Fruit fly (Drosophila melanogaster): ENCODE results near the gene unc.

dm6 chrX:21106269-21106668 lies 10.4 kb downstream of the unc start, which contains the start of gene CG1503:
- TF ChIP-seq PHDP (tag; optimal IDR thresholded peaks at IDR 0.05) (no peak), Hmr (GFP tag; optimal IDR thresholded peaks at IDR 0.05) (no peak), CG14014 (GFP tag; IDR thresholded peaks at IDR 0.05) (no peak), tin (GFP tag; optimal IDR thresholded peaks at IDR 0.05) (no peak), inv (GFP tag; IDR thresholded peaks at IDR 0.05; ENCODE audit: partially characterized antibody) (no peak), danr (GFP tag; IDR thresholded peaks at IDR 0.05) (no peak), kni (GFP tag; optimal IDR thresholded peaks at IDR 0.05) (no peak), sens (GFP tag) (no peak), C15 (GFP tag; IDR thresholded peaks at IDR 0.05) (no peak), Med (GFP tag) (no peak), CG6654 (GFP tag; optimal IDR thresholded peaks at IDR 0.05) (no peak), Abd-B (GFP tag; optimal IDR thresholded peaks at IDR 0.05) (no peak), CG9932 (GFP tag; IDR thresholded peaks at IDR 0.05) (no peak), dysf (GFP tag; IDR thresholded peaks at IDR 0.05) (no peak)

Measured in whole organism, embryonic.